Worm (Caenorhabditis elegans): ENCODE data around the gene W02C12.2.

DNA sequence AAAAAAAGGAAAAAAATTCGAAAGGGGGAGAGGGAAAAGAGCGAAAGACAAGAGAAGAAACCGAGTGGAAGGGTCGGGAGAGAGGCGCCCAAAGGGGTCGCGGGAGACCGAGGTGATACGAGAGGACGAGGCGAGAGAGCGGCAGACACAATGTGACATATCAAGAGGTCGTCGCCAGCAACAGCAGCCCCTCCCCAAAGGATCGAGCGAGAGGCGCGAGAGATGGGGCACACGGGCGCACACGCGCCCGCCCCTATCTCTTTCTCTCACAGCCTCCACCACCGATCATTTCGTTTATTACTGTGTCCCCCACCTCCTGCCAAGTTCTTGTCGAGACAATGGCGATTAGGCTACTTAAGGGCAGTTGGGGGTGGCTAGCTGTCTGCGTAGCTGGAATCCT is 20.4 kb upstream of the W02C12.2 start:
- TF ChIP-seq unc-39 (tag; optimal IDR thresholded peaks at IDR 0.05) (no peak), mab-5 (tag; optimal IDR thresholded peaks at IDR 0.05) (no peak), nhr-28 (tag; optimal IDR thresholded peaks at IDR 0.05) (no peak), sptf-1 (tag; optimal IDR thresholded peaks at IDR 0.05) (no peak), sem-2 (GFP tag; optimal IDR thresholded peaks at IDR 0.05) (no peak), nhr-237 (tag; optimal IDR thresholded peaks at IDR 0.05) (no peak), pha-4 (tag; optimal IDR thresholded peaks at IDR 0.05) (peak; percentile 1), snpc-4 (tag; optimal IDR thresholded peaks at IDR 0.05) (no peak), unc-62 (GFP tag; optimal IDR thresholded peaks at IDR 0.05) (peak; percentile 55), lin-13 (tag; optimal IDR thresholded peaks at IDR 0.05) (no peak), nhr-76 (tag; optimal IDR thresholded peaks at IDR 0.05) (no peak), nhr-2 (tag; optimal IDR thresholded peaks at IDR 0.05) (no peak)
